Fruit fly (Drosophila melanogaster) whole organism, embryonic: ENCODE results near the gene galla-2.

Source experiments
- Atf6 ChIP-seq: fragments of 200-800 bp; sonication (Bioruptor generic); IDR thresholded peaks from 2 replicates; pipeline ENCODE4 v1.3.6; 2022; ENCODE audit warnings: missing biosample characterization, missing genetic modification characterization
- Blimp-1 ChIP-seq: fragments of 200-800 bp; sonication (Bioruptor generic); optimal IDR thresholded peaks from 3 replicates; lab custom pipeline; 2018; ENCODE audit warnings: missing biosample characterization, missing genetic modification characterization, mild to moderate bottlenecking, moderate library complexity, missing genetic modification reagents
- CG1024 ChIP-seq: fragments of 200-800 bp; sonication (Bioruptor generic); IDR thresholded peaks from 2 replicates; pipeline ENCODE4 v1.3.6; 2022; ENCODE audit warnings: missing biosample characterization, missing genetic modification characterization
- CG10267 ChIP-seq: fragments of 200-800 bp; sonication (Bioruptor generic); optimal IDR thresholded peaks from 2 replicates; lab custom pipeline; 2018; ENCODE audit warnings: missing biosample characterization, mild to moderate bottlenecking, missing genetic modification characterization, moderate library complexity
- CG12104 ChIP-seq: fragments of 200-800 bp; sonication (Bioruptor generic); optimal IDR thresholded peaks from 3 replicates; lab custom pipeline; 2016; ENCODE audit warnings: missing biosample characterization, missing genetic modification characterization
- CG12236 ChIP-seq: fragments of 200-800 bp; sonication (Bioruptor generic); optimal IDR thresholded peaks from 2 replicates; lab custom pipeline; 2016; ENCODE audit warnings: missing biosample characterization, missing genetic modification characterization
- CG12769 ChIP-seq: fragments of 200-800 bp; sonication (Bioruptor generic); optimal IDR thresholded peaks from 2 replicates; lab custom pipeline; 2019; ENCODE audit warnings: missing biosample characterization, mild to moderate bottlenecking, missing genetic modification characterization, moderate library complexity
- CG15514 ChIP-seq: fragments of 200-800 bp; sonication (Bioruptor generic); optimal IDR thresholded peaks from 3 replicates; lab custom pipeline; 2017; ENCODE audit warnings: missing biosample characterization, missing genetic modification characterization, mild to moderate bottlenecking, moderate library complexity, missing genetic modification reagents
- CG16815 ChIP-seq: fragments of 200-800 bp; sonication (Bioruptor generic); optimal IDR thresholded peaks from 3 replicates; lab custom pipeline; 2017; ENCODE audit warnings: missing biosample characterization, mild to moderate bottlenecking, missing genetic modification characterization
- CG17802 ChIP-seq: fragments of 200-800 bp; sonication (Bioruptor generic); optimal IDR thresholded peaks from 2 replicates; lab custom pipeline; 2018; ENCODE audit warnings: missing biosample characterization, mild to moderate bottlenecking, missing genetic modification characterization, moderate library complexity
- CG2678 ChIP-seq: fragments of 200-800 bp; sonication (Bioruptor generic); optimal IDR thresholded peaks from 3 replicates; lab custom pipeline; 2019; ENCODE audit warnings: missing biosample characterization, mild to moderate bottlenecking, missing genetic modification characterization, moderate library complexity
- CG3407 ChIP-seq: fragments of 200-800 bp; sonication (Bioruptor generic); optimal IDR thresholded peaks from 2 replicates; lab custom pipeline; 2018; ENCODE audit warnings: missing biosample characterization, mild to moderate bottlenecking, missing genetic modification characterization
- CG6654 ChIP-seq: fragments of 200-800 bp; sonication (Bioruptor generic); optimal IDR thresholded peaks from 2 replicates; lab custom pipeline; 2017; ENCODE audit warnings: missing biosample characterization, mild to moderate bottlenecking, missing genetic modification characterization
- CG7372 ChIP-seq: fragments of 200-800 bp; sonication (Bioruptor generic); IDR thresholded peaks from 2 replicates; pipeline ENCODE4 v1.3.6; 2022; ENCODE audit warnings: missing biosample characterization, missing genetic modification characterization
- CG7556 ChIP-seq: fragments of 200-800 bp; sonication (Bioruptor generic); optimal IDR thresholded peaks from 2 replicates; lab custom pipeline; 2017; ENCODE audit warnings: missing biosample characterization, mild to moderate bottlenecking, missing genetic modification characterization
- CoRest ChIP-seq: fragments of 200-800 bp; sonication (Bioruptor generic); optimal IDR thresholded peaks from 3 replicates; lab custom pipeline; 2018; ENCODE audit warnings: missing biosample characterization, mild to moderate bottlenecking, missing genetic modification characterization, moderate library complexity
- Ets65A ChIP-seq: fragments of 200-800 bp; sonication (Bioruptor generic); peaks from one replicate; lab custom pipeline; 2016; ENCODE audit warnings: missing biosample characterization, missing genetic modification characterization
- Mad ChIP-seq: fragments of 200-800 bp; sonication (Bioruptor generic); optimal IDR thresholded peaks from 2 replicates; lab custom pipeline; 2016; ENCODE audit warnings: missing biosample characterization, missing genetic modification characterization
- Med ChIP-seq: fragments of 200-800 bp; sonication (Bioruptor generic); peaks from one replicate; lab custom pipeline; 2016; ENCODE audit warnings: missing biosample characterization, missing genetic modification characterization, mild to moderate bottlenecking, inconsistent platforms, moderate library complexity
- Mes4 ChIP-seq: fragments of 200-800 bp; sonication (Bioruptor generic); optimal IDR thresholded peaks from 2 replicates; lab custom pipeline; 2016; ENCODE audit warnings: missing biosample characterization, missing genetic modification characterization
- NFAT ChIP-seq: fragments of 200-800 bp; sonication (Bioruptor generic); IDR thresholded peaks from 2 replicates; pipeline ENCODE4 v1.3.6; 2022; ENCODE audit warnings: missing biosample characterization, missing genetic modification characterization
- NfI ChIP-seq: fragments of 200-800 bp; sonication (Bioruptor generic); optimal IDR thresholded peaks from 3 replicates; lab custom pipeline; 2018; ENCODE audit warnings: missing biosample characterization, mild to moderate bottlenecking, missing genetic modification characterization, moderate library complexity
- Rx ChIP-seq: fragments of 200-800 bp; sonication (Bioruptor generic); IDR thresholded peaks from 2 replicates; pipeline ENCODE4 v1.3.6; 2022; ENCODE audit warnings: missing biosample characterization, missing genetic modification characterization
- Taf1 ChIP-seq: fragments of 200-800 bp; sonication (Bioruptor generic); IDR thresholded peaks from 2 replicates; pipeline ENCODE4 v1.3.6; 2022; ENCODE audit warnings: missing biosample characterization, missing genetic modification characterization
- ac ChIP-seq: fragments of 200-800 bp; sonication (Bioruptor generic); optimal IDR thresholded peaks from 3 replicates; lab custom pipeline; 2017; ENCODE audit warnings: missing biosample characterization, mild to moderate bottlenecking, missing genetic modification characterization
- al ChIP-seq: fragments of 200-800 bp; sonication (Bioruptor generic); IDR thresholded peaks from 2 replicates; pipeline ENCODE4 v1.3.6; 2022; ENCODE audit warnings: missing biosample characterization, missing genetic modification characterization
- ase ChIP-seq: fragments of 200-800 bp; sonication (Bioruptor generic); IDR thresholded peaks from 3 replicates; pipeline ENCODE4 v1.3.6; 2022; ENCODE audit warnings: missing biosample characterization, missing genetic modification characterization
- az2 ChIP-seq: fragments of 200-800 bp; sonication (Bioruptor generic); optimal IDR thresholded peaks from 3 replicates; lab custom pipeline; 2016; ENCODE audit warnings: missing biosample characterization, missing genetic modification characterization
- chm ChIP-seq: fragments of 200-800 bp; sonication (Bioruptor generic); IDR thresholded peaks from 2 replicates; pipeline ENCODE4 v1.3.6; 2022; ENCODE audit warnings: missing biosample characterization, missing genetic modification characterization
- danr ChIP-seq: fragments of 200-800 bp; sonication (Bioruptor generic); IDR thresholded peaks from 2 replicates; pipeline ENCODE4 v1.3.6; 2022; ENCODE audit warnings: missing biosample characterization, missing genetic modification characterization
- dimm ChIP-seq: fragments of 200-800 bp; sonication (Bioruptor generic); IDR thresholded peaks from 2 replicates; pipeline ENCODE4 v1.3.6; 2022; ENCODE audit warnings: missing biosample characterization, missing genetic modification characterization
- dpn ChIP-seq, 2 experiments: fragments of 200-800 bp; sonication (Bioruptor generic); optimal IDR thresholded peaks; 3 replicates each; lab custom pipeline; 2016; ENCODE audit warnings: missing biosample characterization in 2 of 2, missing genetic modification characterization in 2 of 2
- eve ChIP-seq, 2 experiments: fragments of >200 bp; optimal IDR thresholded peaks; 2 replicates each; lab custom pipeline; 2017; ENCODE audit warnings: missing biosample characterization in 2 of 2, missing genetic modification characterization in 2 of 2
- hth ChIP-seq: fragments of >200 bp; optimal IDR thresholded peaks from 2 replicates; lab custom pipeline; 2017; ENCODE audit warnings: inconsistent platforms
- insv ChIP-seq, 2 experiments: fragments of 200-800 bp; sonication (Bioruptor generic); optimal IDR thresholded peaks; 3 replicates each; lab custom pipeline; 2016 to 2018; ENCODE audit warnings: missing biosample characterization in 2 of 2, missing genetic modification characterization in 2 of 2
- jumu ChIP-seq: fragments of 200-800 bp; sonication (Bioruptor generic); optimal IDR thresholded peaks from 3 replicates; lab custom pipeline; 2016; ENCODE audit warnings: missing biosample characterization, missing genetic modification characterization
- lab ChIP-seq: fragments of 200-800 bp; sonication (Bioruptor generic); optimal IDR thresholded peaks from 3 replicates; lab custom pipeline; 2017; ENCODE audit warnings: missing biosample characterization, missing genetic modification characterization, mild to moderate bottlenecking, moderate library complexity, missing genetic modification reagents
- lmd ChIP-seq: fragments of 200-800 bp; sonication (Bioruptor generic); IDR thresholded peaks from 2 replicates; pipeline ENCODE4 v1.3.6; 2022; ENCODE audit warnings: missing biosample characterization, missing genetic modification characterization
- nmo ChIP-seq: fragments of 200-800 bp; sonication (Bioruptor generic); optimal IDR thresholded peaks from 2 replicates; lab custom pipeline; 2018; ENCODE audit warnings: missing biosample characterization, mild to moderate bottlenecking, missing genetic modification characterization, moderate library complexity
- pan ChIP-seq, 4 experiments: fragments of >200 bp in 3 of 4; fragments of 200-800 bp in 1 of 4; sonication (Bioruptor generic) in 1 of 4; optimal IDR thresholded peaks in 3 of 4; IDR thresholded peaks in 1 of 4; 2 replicates each; pipeline versions ENCODE4 v1.3.6 to Lab custom; 2017 to 2022; ENCODE audit warnings: missing biosample characterization in 2 of 4, missing genetic modification characterization in 2 of 4, mixed read lengths in 1 of 4
- prd ChIP-seq, 3 experiments: fragments of >200 bp in 2 of 3; fragments of 200-800 bp in 1 of 3; sonication (Bioruptor generic) in 1 of 3; optimal IDR thresholded peaks in 2 of 3; IDR thresholded peaks in 1 of 3; 2 replicates in 2 of 3; 3 replicates in 1 of 3; pipeline versions ENCODE4 v1.3.6 to Lab custom; 2017 to 2022; ENCODE audit warnings: missing biosample characterization in 1 of 3, missing genetic modification characterization in 1 of 3
- pros ChIP-seq: fragments of 200-800 bp; sonication (Bioruptor generic); optimal IDR thresholded peaks from 3 replicates; lab custom pipeline; 2019; ENCODE audit warnings: missing biosample characterization, mild to moderate bottlenecking, missing genetic modification characterization, moderate library complexity
- psq ChIP-seq: fragments of 200-800 bp; sonication (Bioruptor generic); optimal IDR thresholded peaks from 2 replicates; lab custom pipeline; 2017; ENCODE audit warnings: missing biosample characterization, missing genetic modification characterization
- pum ChIP-seq: fragments of 200-800 bp; sonication (Bioruptor generic); optimal IDR thresholded peaks from 2 replicates; lab custom pipeline; 2016; ENCODE audit warnings: missing biosample characterization, missing genetic modification characterization
- sens ChIP-seq: fragments of 200-800 bp; sonication (Bioruptor generic); peaks from one replicate; lab custom pipeline; 2016; ENCODE audit warnings: missing biosample characterization, missing genetic modification characterization
- tio ChIP-seq: fragments of 200-800 bp; sonication (Bioruptor generic); optimal IDR thresholded peaks from 2 replicates; lab custom pipeline; 2017; ENCODE audit warnings: missing biosample characterization, missing genetic modification characterization, inconsistent platforms
- tna ChIP-seq: fragments of 200-800 bp; sonication (Bioruptor generic); IDR thresholded peaks from 2 replicates; pipeline ENCODE4 v1.3.6; 2022; ENCODE audit warnings: missing biosample characterization, missing genetic modification characterization; ENCODE audit not compliant: partially characterized antibody
- twi ChIP-seq: fragments of 200-800 bp; optimal IDR thresholded peaks from 2 replicates; lab custom pipeline; 2019; ENCODE audit warnings: missing biosample characterization, mild to moderate bottlenecking, missing genetic modification characterization, moderate library complexity
- zfh1 ChIP-seq: fragments of 200-800 bp; sonication (Bioruptor generic); IDR thresholded peaks from 3 replicates; pipeline ENCODE4 v1.3.6; 2022; ENCODE audit warnings: missing biosample characterization, missing genetic modification characterization

Gene galla-2

dm6 chr3L:10899087-10899511, 16.4 kb downstream of the galla-2 start, which contains the start of gene Aps (continued):
- TF ChIP-seq CoRest (tag; lab: Kevin White, UChicago) (peak; percentile 57), CG12104 (no peak), chm (no peak), dpn (GFP tag; optimal IDR thresholded peaks at IDR 0.05; lab: Kevin White, UChicago) (peak in 1 of 2 experiments; percentile 67), ac (no peak), pan (optimal IDR thresholded peaks at IDR 0.05; lab: Kevin White, UChicago) (no peak), pan (GFP tag; optimal IDR thresholded peaks at IDR 0.05 in 1 of 2, IDR thresholded peaks at IDR 0.05 in 1 of 2) (peak in 1 of 2 experiments; percentile 55), CG7372 (GFP tag; lab: Robert Waterston, UW) (peak; percentile 31; the same call in 1 of the 2 replicates), danr (GFP tag; lab: Robert Waterston, UW) (0 out of 2 replicates have a peak, but pooled peaks have one; percentile 5), CG1024 (GFP tag; lab: Robert Waterston, UW) (peak; percentile 58; the same call in 1 of the 2 replicates), pum (GFP tag; lab: Kevin White, UChicago) (peak; percentile 2), CG17802 (peak; percentile 5), Ets65A (GFP tag; lab: Kevin White, UChicago) (peak; percentile 88), CG2678 (peak; percentile 29), insv (GFP tag; optimal IDR thresholded peaks at IDR 0.05; lab: Kevin White, UChicago) (peak in 1 of 2 experiments; percentile 2), CG6654 (GFP tag; lab: Kevin White, UChicago) (no peak), lmd (GFP tag; lab: Robert Waterston, UW) (peak; percentile 66; the same call in 1 of the 2 replicates), lab (GFP tag; lab: Kevin White, UChicago) (no peak), eve (GFP tag; optimal IDR thresholded peaks at IDR 0.05; lab: Kevin White, UChicago) (peak in 1 of 2 experiments; percentile 81), hth (lab: Kevin White, UChicago) (no peak), zfh1 (GFP tag; lab: Robert Waterston, UW) (peak; percentile 67; the same call in 1 of the 3 replicates), CG15514 (GFP tag; lab: Kevin White, UChicago) (peak; percentile 50), sens (peak; percentile 17), CG10267 (tag; lab: Kevin White, UChicago) (peak; percentile 50), al (GFP tag; lab: Robert Waterston, UW) (0 out of 2 replicates have a peak, but pooled peaks have one; percentile 28), tio (peak; percentile 32), nmo (peak; percentile 41), Taf1 (GFP tag; lab: Robert Waterston, UW) (peak; percentile 42; the same call in 1 of the 2 replicates), jumu (GFP tag; lab: Kevin White, UChicago) (peak; percentile 15), psq (GFP tag; lab: Kevin White, UChicago) (peak; percentile 88), NFAT (GFP tag; lab: Robert Waterston, UW) (peak; percentile 89), Rx (GFP tag; lab: Robert Waterston, UW) (peak; percentile 28; the same call in 1 of the 2 replicates), Mes4 (GFP tag; lab: Kevin White, UChicago) (no peak), az2 (GFP tag; lab: Kevin White, UChicago) (peak; percentile 62), NfI (peak; percentile 66), twi (tag; lab: Kevin White, UChicago) (peak; percentile 21), CG12769 (tag; lab: Kevin White, UChicago) (no peak), CG3407 (GFP tag; lab: Kevin White, UChicago) (peak; percentile 25), tna (no peak), ase (peak; percentile 64; the same call in 2 of the 3 replicates), Blimp-1 (GFP tag; lab: Kevin White, UChicago) (peak; percentile 14), CG12236 (GFP tag; lab: Kevin White, UChicago) (no peak), prd (optimal IDR thresholded peaks at IDR 0.05; lab: Kevin White, UChicago) (no peak), prd (GFP tag; IDR thresholded peaks at IDR 0.05; lab: Robert Waterston, UW) (peak; percentile 59; the same call in 2 of the 3 replicates), dimm (no peak), CG7556 (no peak), Mad (GFP tag; lab: Kevin White, UChicago) (peak; percentile 17), Atf6 (GFP tag; lab: Robert Waterston, UW) (peak; percentile 12; the same call in 1 of the 2 replicates), CG16815 (GFP tag; lab: Kevin White, UChicago) (peak; percentile 15), Med (peak; percentile 91), pros (no peak)
